Worm (Caenorhabditis elegans) whole organism, young adult: Measurements from ENCODE around the gene F13B12.4.

Source experiments
- B0019.2 ChIP-seq: fragments of 200-800 bp; sonication (Bioruptor generic); conservative IDR thresholded peaks from 2 replicates; pipeline ENCODE4 v1.3.6; 2022; ENCODE audit warnings: missing genetic modification reagents, missing genetic modification characterization, missing compliant biosample characterization
- C06A6.2 ChIP-seq: fragments of 200-800 bp; sonication (Bioruptor generic); conservative IDR thresholded peaks from 2 replicates; pipeline ENCODE4 v1.3.6; 2022; ENCODE audit warnings: missing genetic modification characterization, missing compliant biosample characterization
- C17E4.6 ChIP-seq: fragments of 200-800 bp; sonication (Bioruptor generic); IDR thresholded peaks from 2 replicates; pipeline ENCODE4 v1.3.6; 2022; ENCODE audit warnings: missing genetic modification reagents, missing genetic modification characterization, missing compliant biosample characterization
- D2030.7 ChIP-seq: fragments of 200-800 bp; sonication (Bioruptor generic); IDR thresholded peaks from 2 replicates; pipeline ENCODE4 v1.3.6; 2022; ENCODE audit warnings: missing genetic modification reagents, missing genetic modification characterization, missing compliant biosample characterization
- F10E7.11 ChIP-seq: sonication (generic microtip); optimal IDR thresholded peaks from 2 replicates; lab custom pipeline; 2017; ENCODE audit warnings: mild to moderate bottlenecking, missing genetic modification characterization, moderate library complexity, missing compliant biosample characterization
- F22D6.2 ChIP-seq: sonication (generic microtip); optimal IDR thresholded peaks from 2 replicates; lab custom pipeline; 2016; ENCODE audit warnings: mild to moderate bottlenecking, missing genetic modification characterization, missing compliant biosample characterization
- F33H1.4 ChIP-seq: fragments of 200-800 bp; sonication (Bioruptor generic); IDR thresholded peaks from 2 replicates; pipeline ENCODE4 v1.3.6; 2022; ENCODE audit warnings: missing genetic modification reagents, missing genetic modification characterization, missing compliant biosample characterization
- F55B11.4 ChIP-seq: sonication (generic microtip); optimal IDR thresholded peaks from 2 replicates; lab custom pipeline; 2016; ENCODE audit warnings: missing compliant biosample characterization, missing genetic modification characterization, borderline replicate concordance; ENCODE audit not compliant: insufficient read depth
- F57C9.4 ChIP-seq: sonication (generic microtip); optimal IDR thresholded peaks from 2 replicates; lab custom pipeline; 2017; ENCODE audit warnings: mild to moderate bottlenecking, missing genetic modification characterization, missing compliant biosample characterization
- K12H6.12 ChIP-seq: fragments of 200-800 bp; sonication (Bioruptor generic); optimal IDR thresholded peaks from 2 replicates; lab custom pipeline; 2018; ENCODE audit warnings: mild to moderate bottlenecking, missing genetic modification characterization, missing compliant biosample characterization
- T26A5.8 ChIP-seq: sonication (generic microtip); optimal IDR thresholded peaks from 2 replicates; lab custom pipeline; 2016; ENCODE audit warnings: missing genetic modification characterization, missing compliant biosample characterization
- Y79H2A.3 ChIP-seq: fragments of 200-800 bp; sonication (Bioruptor generic); conservative IDR thresholded peaks from 2 replicates; pipeline ENCODE4 v1.3.6; 2022; ENCODE audit warnings: missing genetic modification reagents, missing genetic modification characterization, missing compliant biosample characterization
- Y95B8A.8 ChIP-seq: fragments of 200-800 bp; sonication (Bioruptor generic); IDR thresholded peaks from 2 replicates; pipeline ENCODE4 v1.3.6; 2022; ENCODE audit warnings: missing genetic modification reagents, missing genetic modification characterization, missing compliant biosample characterization
- ZK185.1 ChIP-seq: sonication (generic microtip); optimal IDR thresholded peaks from 2 replicates; lab custom pipeline; 2016; ENCODE audit warnings: mild to moderate bottlenecking, missing genetic modification characterization, missing compliant biosample characterization; ENCODE audit not compliant: poor library complexity, severe bottlenecking
- aptf-3 ChIP-seq: fragments of 200-800 bp; sonication (Bioruptor generic); IDR thresholded peaks from 2 replicates; pipeline ENCODE4 v1.3.6; 2022; ENCODE audit warnings: missing genetic modification characterization, missing compliant biosample characterization
- atf-7 ChIP-seq: sonication (generic microtip); optimal IDR thresholded peaks from 2 replicates; lab custom pipeline; 2017; ENCODE audit warnings: mild to moderate bottlenecking, missing genetic modification characterization, missing compliant biosample characterization
- attf-3 ChIP-seq: fragments of 200-800 bp; sonication (Bioruptor generic); conservative IDR thresholded peaks from 2 replicates; pipeline ENCODE4 v1.3.6; 2022; ENCODE audit warnings: missing genetic modification reagents, missing genetic modification characterization, missing compliant biosample characterization
- attf-6 ChIP-seq: fragments of 200-800 bp; sonication (Bioruptor generic); IDR thresholded peaks from 2 replicates; pipeline ENCODE4 v1.3.6; 2022; ENCODE audit warnings: missing genetic modification reagents, missing genetic modification characterization, missing compliant biosample characterization
- bed-1 ChIP-seq: fragments of 200-800 bp; sonication (Bioruptor generic); IDR thresholded peaks from 2 replicates; pipeline ENCODE4 v1.3.6; 2022; ENCODE audit warnings: missing genetic modification reagents, missing genetic modification characterization, missing compliant biosample characterization
- ceh-79 ChIP-seq: sonication (generic microtip); optimal IDR thresholded peaks from 2 replicates; lab custom pipeline; 2017; ENCODE audit warnings: mild to moderate bottlenecking, missing genetic modification characterization, missing compliant biosample characterization
- efl-1 ChIP-seq: fragments of 150-350 bp; optimal IDR thresholded peaks from 2 replicates; lab custom pipeline; 2014; ENCODE audit warnings: missing biosample characterization, missing genetic modification reagents, missing genetic modification characterization
- ekl-4 ChIP-seq: fragments of 200-800 bp; sonication (Bioruptor generic); IDR thresholded peaks from 2 replicates; pipeline ENCODE4 v1.3.6; 2022; ENCODE audit warnings: missing genetic modification reagents, missing genetic modification characterization, missing compliant biosample characterization
- ets-4 ChIP-seq: fragments of 200-800 bp; sonication (Bioruptor generic); optimal IDR thresholded peaks from 2 replicates; lab custom pipeline; 2018; ENCODE audit warnings: mild to moderate bottlenecking, missing genetic modification characterization, missing compliant biosample characterization
- gei-17 ChIP-seq: fragments of 200-800 bp; sonication (Bioruptor generic); optimal IDR thresholded peaks from 2 replicates; lab custom pipeline; 2018; ENCODE audit warnings: mild to moderate bottlenecking, missing genetic modification characterization, missing compliant biosample characterization
- him-1 ChIP-seq: sonication (generic microtip); optimal IDR thresholded peaks from 2 replicates; lab custom pipeline; 2016; ENCODE audit warnings: missing genotype, missing genetic modification reagents, missing genetic modification characterization, missing compliant biosample characterization
- hlh-26 ChIP-seq: fragments of 200-800 bp; sonication (Bioruptor generic); conservative IDR thresholded peaks from 2 replicates; pipeline ENCODE4 v1.3.6; 2022; ENCODE audit warnings: missing genetic modification reagents, missing genetic modification characterization, missing compliant biosample characterization
- hsf-1 ChIP-seq: fragments of 200-800 bp; sonication (Bioruptor generic); IDR thresholded peaks from 2 replicates; pipeline ENCODE4 v1.3.6; 2022; ENCODE audit warnings: missing genetic modification reagents, missing genetic modification characterization, missing compliant biosample characterization
- let-526 ChIP-seq: fragments of 200-800 bp; sonication (Bioruptor generic); IDR thresholded peaks from 2 replicates; pipeline ENCODE4 v1.3.6; 2022; ENCODE audit warnings: missing genetic modification reagents, missing genetic modification characterization, missing compliant biosample characterization
- let-607 ChIP-seq, 2 experiments: fragments of 200-800 bp in 1 of 2; sonication (Bioruptor generic) in 1 of 2; sonication (generic microtip) in 1 of 2; optimal IDR thresholded peaks; 2 replicates each; lab custom pipeline; 2016 to 2018; ENCODE audit warnings: mild to moderate bottlenecking in 2 of 2, missing compliant biosample characterization in 2 of 2, missing genetic modification characterization in 2 of 2, moderate library complexity in 2 of 2, missing genotype in 1 of 2
- lin-40 ChIP-seq: sonication (generic microtip); optimal IDR thresholded peaks from 2 replicates; lab custom pipeline; 2016; ENCODE audit warnings: missing genetic modification characterization, mild to moderate bottlenecking, missing compliant biosample characterization, missing genotype, missing genetic modification reagents
- lin-54 ChIP-seq: fragments of 200-800 bp; sonication (Bioruptor generic); optimal IDR thresholded peaks from 2 replicates; lab custom pipeline; 2018; ENCODE audit warnings: mild to moderate bottlenecking, missing genetic modification characterization, missing compliant biosample characterization
- mxl-1 ChIP-seq: sonication (generic microtip); optimal IDR thresholded peaks from 2 replicates; lab custom pipeline; 2016; ENCODE audit warnings: missing genetic modification characterization, missing compliant biosample characterization
- nfya-2 ChIP-seq: fragments of 200-800 bp; sonication (Bioruptor generic); IDR thresholded peaks from 2 replicates; pipeline ENCODE4 v1.3.6; 2022; ENCODE audit warnings: missing genetic modification reagents, missing genetic modification characterization, missing compliant biosample characterization
- nfyb-1 ChIP-seq: fragments of 200-800 bp; sonication (Bioruptor generic); IDR thresholded peaks from 2 replicates; pipeline ENCODE4 v1.3.6; 2022; ENCODE audit warnings: missing genetic modification reagents, missing genetic modification characterization, missing compliant biosample characterization
- nhr-179 ChIP-seq: sonication (generic microtip); optimal IDR thresholded peaks from 2 replicates; lab custom pipeline; 2016; ENCODE audit warnings: mild to moderate bottlenecking, missing genetic modification characterization, missing compliant biosample characterization
- rpc-1 ChIP-seq, 2 experiments: fragments of 150-350 bp in 1 of 2; sonication (generic microtip) in 1 of 2; optimal IDR thresholded peaks; 2 replicates each; lab custom pipeline; 2014 to 2018; ENCODE audit warnings: missing biosample characterization in 1 of 2, missing genetic modification characterization in 1 of 2, missing genetic modification reagents in 1 of 2, missing genotype in 1 of 2
- sdz-38 ChIP-seq: sonication (generic microtip); optimal IDR thresholded peaks from 2 replicates; lab custom pipeline; 2016; ENCODE audit warnings: missing genotype, missing genetic modification characterization, missing compliant biosample characterization
- sea-2 ChIP-seq: fragments of 200-800 bp; sonication (Bioruptor generic); IDR thresholded peaks from 2 replicates; pipeline ENCODE4 v1.3.6; 2022; ENCODE audit warnings: missing genetic modification characterization, missing compliant biosample characterization
- snpc-4 ChIP-seq, 5 experiments: fragments of 150-350 bp in 1 of 5; sonication (generic microtip) in 4 of 5; optimal IDR thresholded peaks; 2 replicates each; lab custom pipeline; 2014 to 2018; ENCODE audit warnings: missing genetic modification characterization in 5 of 5, missing biosample characterization in 3 of 5, antibody characterized with exemption in 2 of 5, mild to moderate bottlenecking in 2 of 5, missing compliant biosample characterization in 2 of 5, missing genotype in 2 of 5, moderate library complexity in 2 of 5, missing genetic modification reagents in 1 of 5
- sptf-2 ChIP-seq: fragments of 200-800 bp; sonication (Bioruptor generic); optimal IDR thresholded peaks from 2 replicates; lab custom pipeline; 2018; ENCODE audit warnings: mild to moderate bottlenecking, missing genetic modification characterization, missing compliant biosample characterization
- tbx-9 ChIP-seq: sonication (generic microtip); optimal IDR thresholded peaks from 2 replicates; lab custom pipeline; 2016; ENCODE audit warnings: borderline replicate concordance, missing genetic modification characterization, inconsistent platforms, missing compliant biosample characterization
- unc-62 ChIP-seq: fragments of 150-350 bp; optimal IDR thresholded peaks from 2 replicates; lab custom pipeline; 2014; ENCODE audit warnings: missing biosample characterization, missing genetic modification reagents, missing genetic modification characterization
- ztf-18 ChIP-seq: sonication (generic microtip); optimal IDR thresholded peaks from 2 replicates; lab custom pipeline; 2016; ENCODE audit warnings: missing genotype, mild to moderate bottlenecking, missing genetic modification characterization, missing compliant biosample characterization

The F13B12.4 gene

ce11 chrIV:10463127-10463526 lies 13.4 kb upstream of the F13B12.4 start (continued):
- TF ChIP-seq B0019.2 (GFP tag; lab: Robert Waterston, UW) (no peak), lin-40 (no peak), K12H6.12 (tag; lab: Kevin White, UChicago) (no peak), ztf-18 (tag; lab: Kevin White, UChicago) (no peak), rpc-1 (optimal IDR thresholded peaks at IDR 0.05; lab: Kevin White, UChicago) (no peak), rpc-1 (tag; optimal IDR thresholded peaks at IDR 0.05; lab: Kevin White, UChicago) (no peak), bed-1 (no peak), sptf-2 (GFP tag; lab: Kevin White, UChicago) (no peak), efl-1 (GFP tag; lab: Kevin White, UChicago) (no peak), nfyb-1 (GFP tag; lab: Robert Waterston, UW) (0 out of 2 replicates have a peak, but pooled peaks have one; percentile 10), gei-17 (GFP tag; lab: Kevin White, UChicago) (no peak)
- TF ChIP-seq, all 124 proteins: peak for 7

ce11 chrIV:10462608-10463007 lies 12.9 kb upstream of the F13B12.4 start:
- no peak for TF ChIP-seq hlh-26 (GFP tag; lab: Robert Waterston, UW)
- peak; percentile 78 for TF ChIP-seq unc-62

ce11 chrIV:10461767-10462166 lies 12.1 kb upstream of the F13B12.4 start, which contains the start of gene mec-3:
TSS of gene mec-3 (minus strand) at chrIV:10461867.
- TF ChIP-seq D2030.7 (GFP tag; lab: Robert Waterston, UW) (no peak), sea-2 (GFP tag; lab: Robert Waterston, UW) (no peak), let-526 (GFP tag; lab: Robert Waterston, UW) (no peak), attf-3 (GFP tag; lab: Robert Waterston, UW) (no peak), Y79H2A.3 (GFP tag; lab: Robert Waterston, UW) (no peak), ceh-79 (no peak), sdz-38 (tag; lab: Kevin White, UChicago) (no peak), F55B11.4 (tag; lab: Kevin White, UChicago) (no peak), ZK185.1 (tag; lab: Kevin White, UChicago) (no peak), C17E4.6 (GFP tag; lab: Robert Waterston, UW) (no peak), F33H1.4 (GFP tag; lab: Robert Waterston, UW) (no peak), nfya-2 (GFP tag; lab: Robert Waterston, UW) (no peak), lin-54 (GFP tag; lab: Kevin White, UChicago) (no peak), F57C9.4 (tag; lab: Kevin White, UChicago) (no peak), T26A5.8 (tag; lab: Kevin White, UChicago) (no peak), ets-4 (GFP tag; lab: Kevin White, UChicago) (no peak)

- TF ChIP-seq Y95B8A.8 (GFP tag; lab: Robert Waterston, UW) = no peak
- no peak for TF ChIP-seq ekl-4 (GFP tag; lab: Robert Waterston, UW)
- TF ChIP-seq tbx-9 (tag; lab: Kevin White, UChicago) = no peak
- no peak for TF ChIP-seq nfya-2 (GFP tag; lab: Robert Waterston, UW)
- no peak for TF ChIP-seq snpc-4 (GFP tag; optimal IDR thresholded peaks at IDR 0.05; lab: Kevin White, UChicago)
- no peak for TF ChIP-seq snpc-4 (tag; optimal IDR thresholded peaks at IDR 0.05; lab: Kevin White, UChicago)
- no peak for TF ChIP-seq nhr-179
- TF ChIP-seq ceh-79 = no peak
- no peak for TF ChIP-seq hsf-1
- no peak for TF ChIP-seq him-1 (tag; lab: Kevin White, UChicago)
- TF ChIP-seq ets-4 (GFP tag; lab: Kevin White, UChicago) = no peak
- no peak for TF ChIP-seq let-607 (tag; optimal IDR thresholded peaks at IDR 0.05; lab: Kevin White, UChicago)
- no peak for TF ChIP-seq sptf-2 (GFP tag; lab: Kevin White, UChicago)
- TF ChIP-seq T26A5.8 (tag; lab: Kevin White, UChicago) = no peak
- no peak for TF ChIP-seq attf-6 (GFP tag; lab: Robert Waterston, UW)
- no peak for TF ChIP-seq atf-7 (tag; lab: Kevin White, UChicago)
- TF ChIP-seq F22D6.2 (tag; lab: Kevin White, UChicago) = no peak
- no peak for TF ChIP-seq mxl-1
- TF ChIP-seq aptf-3 (GFP tag; lab: Robert Waterston, UW) = no peak
- TF ChIP-seq C06A6.2 = no peak
- TF ChIP-seq F10E7.11 (tag; lab: Kevin White, UChicago) = no peak
- TF ChIP-seq, all 124 proteins: peak for 0
Measured at ce11 chrIV:10457137-10457536, 7.4 kb upstream of the F13B12.4 start, which contains the start of gene srb-17. TSS of gene srb-17 (minus strand) at chrIV:10457237.
